Worm (Caenorhabditis elegans) whole organism, late embryonic: ENCODE results near the gene F12D9.2.

Experiments
- fkh-6 ChIP-seq: sonication (generic microtip); optimal IDR thresholded peaks from 2 replicates; lab custom pipeline; 2016; ENCODE audit warnings: missing genetic modification characterization, missing compliant biosample characterization
- mec-3 ChIP-seq: sonication (generic microtip); optimal IDR thresholded peaks from 2 replicates; lab custom pipeline; 2016; ENCODE audit warnings: borderline replicate concordance, missing genetic modification characterization, missing compliant biosample characterization
- unc-86 ChIP-seq: sonication (generic microtip); optimal IDR thresholded peaks from 2 replicates; lab custom pipeline; 2016; ENCODE audit warnings: missing genetic modification characterization, missing compliant biosample characterization

DNA sequence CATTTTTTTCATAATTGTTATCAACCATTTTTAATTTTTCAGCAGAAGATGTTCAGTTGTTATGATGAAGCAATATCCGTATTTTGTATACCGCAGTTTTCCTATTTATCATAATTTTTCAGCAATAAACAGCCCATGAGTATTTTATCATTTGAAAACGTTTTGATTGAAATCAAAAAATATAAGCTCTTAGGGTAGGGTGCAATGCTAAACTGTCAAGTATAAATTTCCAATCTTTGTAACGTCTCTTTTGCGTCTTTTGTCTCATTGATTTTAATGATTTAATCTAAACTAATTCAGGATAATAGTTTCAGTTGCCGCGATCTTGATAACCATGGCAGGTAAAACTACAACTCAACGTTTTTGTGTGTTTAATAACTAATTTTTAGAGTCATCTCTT lies 45.7 kb downstream of the F12D9.2 start, which contains the start of gene F18E9.1:
- TF ChIP-seq unc-86 (no peak), mec-3 (no peak), fkh-6 (tag; lab: Kevin White, UChicago) (no peak)
